Worm (Caenorhabditis elegans) whole organism, L4 larva: ENCODE results near the gene srx-77.

Experiments
- F26F4.8 ChIP-seq: fragments of 200-800 bp; sonication (Bioruptor generic); conservative IDR thresholded peaks from 2 replicates; pipeline ENCODE4 v1.3.6; 2022; ENCODE audit warnings: missing genetic modification characterization, missing compliant biosample characterization
- F37D6.2 ChIP-seq: sonication (generic microtip); optimal IDR thresholded peaks from 2 replicates; lab custom pipeline; 2016; ENCODE audit warnings: mild to moderate bottlenecking, missing genetic modification characterization, missing compliant biosample characterization
- Y105C5A.15 ChIP-seq: fragments of 200-800 bp; sonication (Bioruptor generic); IDR thresholded peaks from 2 replicates; pipeline ENCODE4 v1.3.6; 2022; ENCODE audit warnings: missing genetic modification characterization, missing compliant biosample characterization
- Y48G9A.11 ChIP-seq: fragments of 200-800 bp; sonication (Bioruptor generic); IDR thresholded peaks from 2 replicates; pipeline ENCODE4 v1.3.6; 2022; ENCODE audit warnings: missing genetic modification reagents, missing genetic modification characterization, missing compliant biosample characterization
- Y75B8A.6 ChIP-seq: fragments of 200-800 bp; sonication (Bioruptor generic); IDR thresholded peaks from 2 replicates; pipeline ENCODE4 v1.3.6; 2022; ENCODE audit warnings: missing genetic modification reagents, missing genetic modification characterization, missing compliant biosample characterization
- arid-1 ChIP-seq: fragments of 200-800 bp; sonication (Bioruptor generic); conservative IDR thresholded peaks from 2 replicates; pipeline ENCODE4 v1.3.6; 2022; ENCODE audit warnings: missing genetic modification reagents, missing genetic modification characterization, missing compliant biosample characterization
- ceh-20 ChIP-seq: fragments of 200-800 bp; sonication (Bioruptor generic); IDR thresholded peaks from 2 replicates; pipeline ENCODE4 v1.3.6; 2022; ENCODE audit warnings: missing genetic modification reagents, missing genetic modification characterization, missing compliant biosample characterization
- ceh-32 ChIP-seq: sonication (generic microtip); optimal IDR thresholded peaks from 2 replicates; lab custom pipeline; 2016; ENCODE audit warnings: mild to moderate bottlenecking, missing genetic modification characterization, missing compliant biosample characterization; ENCODE audit not compliant: poor library complexity
- ceh-44 ChIP-seq: fragments of 200-800 bp; sonication (Bioruptor generic); IDR thresholded peaks from 2 replicates; pipeline ENCODE4 v1.3.6; 2022; ENCODE audit warnings: missing genetic modification reagents, missing genetic modification characterization, missing compliant biosample characterization
- ceh-62 ChIP-seq: sonication (generic microtip); optimal IDR thresholded peaks from 2 replicates; lab custom pipeline; 2017; ENCODE audit warnings: missing biosample characterization, missing genetic modification characterization
- ceh-82 ChIP-seq: sonication (generic microtip); optimal IDR thresholded peaks from 2 replicates; lab custom pipeline; 2017; ENCODE audit warnings: missing biosample characterization, missing genetic modification characterization
- ctbp-1 ChIP-seq: fragments of 200-800 bp; sonication (Bioruptor generic); IDR thresholded peaks from 2 replicates; pipeline ENCODE4 v1.3.6; 2022; ENCODE audit warnings: missing genetic modification reagents, missing genetic modification characterization, missing compliant biosample characterization
- daf-16 ChIP-seq, 3 experiments: sonication (generic microtip); optimal IDR thresholded peaks; 2 replicates each; lab custom pipeline; 2016 to 2017; ENCODE audit warnings: missing genetic modification characterization in 3 of 3, missing genetic modification reagents in 3 of 3, mild to moderate bottlenecking in 2 of 3, missing compliant biosample characterization in 2 of 3, missing biosample characterization in 1 of 3, moderate library complexity in 1 of 3
- daf-19 ChIP-seq: fragments of 200-800 bp; sonication (Bioruptor generic); conservative IDR thresholded peaks from 2 replicates; pipeline ENCODE4 v1.3.6; 2022; ENCODE audit warnings: missing genetic modification characterization, missing compliant biosample characterization
- daf-8 ChIP-seq: fragments of 200-800 bp; sonication (Bioruptor generic); IDR thresholded peaks from 2 replicates; pipeline ENCODE4 v1.3.6; 2022; ENCODE audit warnings: missing genetic modification characterization, missing compliant biosample characterization
- dmd-6 ChIP-seq: fragments of 200-800 bp; sonication (Bioruptor generic); IDR thresholded peaks from 2 replicates; pipeline ENCODE4 v1.3.6; 2022; ENCODE audit warnings: missing genetic modification reagents, missing genetic modification characterization, missing compliant biosample characterization
- dmd-9 ChIP-seq: fragments of 200-800 bp; sonication (Bioruptor generic); IDR thresholded peaks from 2 replicates; pipeline ENCODE4 v1.3.6; 2022; ENCODE audit warnings: missing genetic modification reagents, missing genetic modification characterization, missing compliant biosample characterization
- duxl-1 ChIP-seq: sonication (generic microtip); optimal IDR thresholded peaks from 2 replicates; lab custom pipeline; 2016; ENCODE audit warnings: mild to moderate bottlenecking, missing genetic modification characterization, moderate library complexity, missing compliant biosample characterization; ENCODE audit not compliant: poor library complexity
- dve-1 ChIP-seq: sonication (generic microtip); optimal IDR thresholded peaks from 2 replicates; lab custom pipeline; 2017; ENCODE audit warnings: antibody characterized with exemption, mild to moderate bottlenecking, missing genetic modification characterization, missing compliant biosample characterization; ENCODE audit not compliant: insufficient read depth
- hlh-11 ChIP-seq: fragments of 200-800 bp; sonication (Bioruptor generic); optimal IDR thresholded peaks from 2 replicates; lab custom pipeline; 2018; ENCODE audit warnings: mild to moderate bottlenecking, missing genetic modification characterization, missing compliant biosample characterization
- hlh-30 ChIP-seq: sonication (generic microtip); optimal IDR thresholded peaks from 2 replicates; lab custom pipeline; 2017; ENCODE audit warnings: antibody characterized with exemption, mild to moderate bottlenecking, missing genetic modification characterization, missing compliant biosample characterization; ENCODE audit not compliant: insufficient read depth
- hmg-1.1 ChIP-seq: fragments of 200-800 bp; sonication (Bioruptor generic); IDR thresholded peaks from 2 replicates; pipeline ENCODE4 v1.3.6; 2022; ENCODE audit warnings: missing genetic modification reagents, missing genetic modification characterization, missing compliant biosample characterization
- lim-7 ChIP-seq: fragments of 200-800 bp; sonication (Bioruptor generic); IDR thresholded peaks from 2 replicates; pipeline ENCODE4 v1.3.6; 2022; ENCODE audit warnings: missing genetic modification characterization, missing compliant biosample characterization
- lin-1 ChIP-seq: fragments of 200-800 bp; sonication (Bioruptor generic); IDR thresholded peaks from 2 replicates; pipeline ENCODE4 v1.3.6; 2022; ENCODE audit warnings: missing genetic modification reagents, missing genetic modification characterization, missing compliant biosample characterization
- lin-15B ChIP-seq: fragments of 150-350 bp; sonication (generic microtip); optimal IDR thresholded peaks from 3 replicates; lab custom pipeline; 2014; ENCODE audit warnings: missing biosample characterization, missing genetic modification characterization
- lin-38 ChIP-seq: fragments of 200-800 bp; sonication (Bioruptor generic); IDR thresholded peaks from 2 replicates; pipeline ENCODE4 v1.3.6; 2022; ENCODE audit warnings: missing genetic modification reagents, missing genetic modification characterization, missing compliant biosample characterization
- lir-3 ChIP-seq: sonication (generic microtip); optimal IDR thresholded peaks from 2 replicates; lab custom pipeline; 2016; ENCODE audit warnings: mild to moderate bottlenecking, missing genetic modification characterization, missing compliant biosample characterization
- madf-5 ChIP-seq, 2 experiments: fragments of 200-800 bp; sonication (Bioruptor generic); IDR thresholded peaks; 2 replicates each; pipeline ENCODE4 v1.3.6; 2022; ENCODE audit warnings: missing compliant biosample characterization in 2 of 2, missing genetic modification characterization in 2 of 2
- madf-9 ChIP-seq: fragments of 200-800 bp; sonication (Bioruptor generic); conservative IDR thresholded peaks from 2 replicates; pipeline ENCODE4 v1.3.6; 2022; ENCODE audit warnings: missing genetic modification reagents, missing genetic modification characterization, missing compliant biosample characterization
- nhr-111 ChIP-seq: fragments of 200-800 bp; sonication (Bioruptor generic); optimal IDR thresholded peaks from 2 replicates; lab custom pipeline; 2018; ENCODE audit warnings: mild to moderate bottlenecking, missing genetic modification characterization, missing compliant biosample characterization
- nhr-237 ChIP-seq: sonication (generic microtip); optimal IDR thresholded peaks from 2 replicates; lab custom pipeline; 2017; ENCODE audit warnings: missing biosample characterization, missing genetic modification characterization
- nhr-28 ChIP-seq: fragments of 150-350 bp; optimal IDR thresholded peaks from 2 replicates; lab custom pipeline; 2014; ENCODE audit warnings: missing biosample characterization, missing genetic modification characterization
- nhr-76 ChIP-seq: fragments of 150-350 bp; optimal IDR thresholded peaks from 2 replicates; lab custom pipeline; 2014; ENCODE audit warnings: missing biosample characterization, missing genetic modification characterization
- nhr-77 ChIP-seq: fragments of 150-350 bp; optimal IDR thresholded peaks from 2 replicates; lab custom pipeline; 2014; ENCODE audit warnings: missing biosample characterization, missing genetic modification characterization
- php-3 ChIP-seq: fragments of 200-800 bp; sonication (Bioruptor generic); IDR thresholded peaks from 2 replicates; pipeline ENCODE4 v1.3.6; 2022; ENCODE audit warnings: missing genetic modification reagents, missing genetic modification characterization, missing compliant biosample characterization
- pqm-1 ChIP-seq: sonication (generic microtip); optimal IDR thresholded peaks from 2 replicates; lab custom pipeline; 2017; ENCODE audit warnings: missing biosample characterization, missing genetic modification characterization
- rbr-2 ChIP-seq: sonication (generic microtip); optimal IDR thresholded peaks from 2 replicates; lab custom pipeline; 2016; ENCODE audit warnings: missing genotype, missing genetic modification characterization, missing compliant biosample characterization
- saeg-2 ChIP-seq: fragments of 200-800 bp; sonication (Bioruptor generic); IDR thresholded peaks from 2 replicates; pipeline ENCODE4 v1.3.6; 2022; ENCODE audit warnings: missing genetic modification reagents, missing genetic modification characterization, missing compliant biosample characterization
- snpc-1.2 ChIP-seq: fragments of 200-800 bp; sonication (Bioruptor generic); IDR thresholded peaks from 2 replicates; pipeline ENCODE4 v1.3.6; 2022; ENCODE audit warnings: missing genetic modification reagents, missing genetic modification characterization, missing compliant biosample characterization
- tag-97 ChIP-seq: fragments of 200-800 bp; sonication (Bioruptor generic); IDR thresholded peaks from 2 replicates; pipeline ENCODE4 v1.3.6; 2022; ENCODE audit warnings: missing genetic modification characterization, missing compliant biosample characterization
- tra-1 ChIP-seq: fragments of 200-800 bp; sonication (Bioruptor generic); IDR thresholded peaks from 2 replicates; pipeline ENCODE4 v1.3.6; 2022; ENCODE audit warnings: missing genetic modification reagents, missing genetic modification characterization, missing compliant biosample characterization
- unc-130 ChIP-seq: sonication (generic microtip); optimal IDR thresholded peaks from 2 replicates; lab custom pipeline; 2016; ENCODE audit warnings: missing genetic modification reagents, missing genetic modification characterization, missing compliant biosample characterization
- zfp-3 ChIP-seq: fragments of 200-800 bp; sonication (Bioruptor generic); conservative IDR thresholded peaks from 2 replicates; pipeline ENCODE4 v1.3.6; 2022; ENCODE audit warnings: missing genetic modification reagents, missing genetic modification characterization, missing compliant biosample characterization

srx-77 gene

ce11 chrV:4632808-4633207 is 35.7 kb downstream of the srx-77 start (continued):
- peak; percentile 78 for TF ChIP-seq ceh-44 (GFP tag; lab: Robert Waterston, UW)
- peak; percentile 90; the same call in 1 of the 2 replicates for TF ChIP-seq F26F4.8 (GFP tag; lab: Robert Waterston, UW)
- 0 out of 2 replicates have a peak, but pooled peaks have one; percentile 32 for TF ChIP-seq Y75B8A.6 (GFP tag; lab: Robert Waterston, UW)
- TF ChIP-seq ctbp-1 = 0 out of 2 replicates have a peak, but pooled peaks have one; percentile 42
- TF ChIP-seq dmd-9 (GFP tag; lab: Robert Waterston, UW) = 0 out of 2 replicates have a peak, but pooled peaks have one; percentile 5
- peak; percentile 54 for TF ChIP-seq Y48G9A.11 (GFP tag; lab: Robert Waterston, UW)
- TF ChIP-seq arid-1 (GFP tag; lab: Robert Waterston, UW) = peak; percentile 70
- TF ChIP-seq zfp-3 (GFP tag; lab: Robert Waterston, UW) = 0 out of 2 replicates have a peak, but pooled peaks have one; percentile 21
- peak; percentile 55; the same call in 1 of the 2 replicates for TF ChIP-seq saeg-2 (GFP tag; lab: Robert Waterston, UW)
- TF ChIP-seq lim-7 (GFP tag; lab: Robert Waterston, UW) = peak; percentile 80
- peak; percentile 58; the same call in 1 of the 2 replicates for TF ChIP-seq madf-9
- TF ChIP-seq, all 104 proteins: peak for 30; not testable (repeated sequence) for 74

- TF ChIP-seq Y105C5A.15 (GFP tag; lab: Robert Waterston, UW) (no peak), ceh-20 (GFP tag; lab: Robert Waterston, UW) (no peak), snpc-1.2 (GFP tag; lab: Robert Waterston, UW) (no peak), pqm-1 (tag; lab: Kevin White, UChicago) (peak; percentile 66), unc-130 (GFP tag; lab: Kevin White, UChicago) (no peak), rbr-2 (tag; lab: Kevin White, UChicago) (no peak), madf-5 (GFP tag; IDR thresholded peaks at IDR 0.05; lab: Robert Waterston, UW) (no peak), lim-7 (GFP tag; lab: Robert Waterston, UW) (no peak), ceh-62 (tag; lab: Kevin White, UChicago) (no peak), hlh-30 (tag; lab: Kevin White, UChicago) (no peak), daf-19 (GFP tag; lab: Robert Waterston, UW) (no peak), arid-1 (GFP tag; lab: Robert Waterston, UW) (no peak), lin-38 (GFP tag; lab: Robert Waterston, UW) (no peak), duxl-1 (tag; lab: Kevin White, UChicago) (no peak), hlh-11 (tag; lab: Kevin White, UChicago) (peak; percentile 50), nhr-77 (peak; percentile 74), lin-15B (tag; lab: Kevin White, UChicago) (no peak), dmd-6 (GFP tag; lab: Robert Waterston, UW) (peak; percentile 26; the same call in 1 of the 2 replicates), lin-1 (GFP tag; lab: Robert Waterston, UW) (0 out of 2 replicates have a peak, but pooled peaks have one; percentile 19), tra-1 (GFP tag; lab: Robert Waterston, UW) (no peak), lir-3 (no peak), daf-16 (GFP tag; optimal IDR thresholded peaks at IDR 0.05; lab: Kevin White, UChicago) (no peak), daf-16 (tag; optimal IDR thresholded peaks at IDR 0.05; lab: Kevin White, UChicago) (peak; percentile 74), php-3 (GFP tag; lab: Robert Waterston, UW) (peak; percentile 53; the same call in 1 of the 2 replicates), daf-8 (GFP tag; lab: Robert Waterston, UW) (no peak), nhr-76 (no peak), F37D6.2 (no peak), nhr-111 (GFP tag; lab: Kevin White, UChicago) (no peak), ceh-32 (tag; lab: Kevin White, UChicago) (no peak), tag-97 (GFP tag; lab: Robert Waterston, UW) (no peak), dve-1 (tag; lab: Kevin White, UChicago) (peak; percentile 73), hmg-1.1 (no peak), nhr-237 (tag; lab: Kevin White, UChicago) (no peak), nhr-28 (peak; percentile 88), ceh-82 (tag; lab: Kevin White, UChicago) (no peak)
- TF ChIP-seq, all 104 proteins: peak for 9
Observed at ce11 chrV:4630267-4630666, 38.3 kb downstream of the srx-77 start.
